Worm (Caenorhabditis elegans) whole organism, L1 larva: ENCODE results near the gene ceh-34.
A peak's percentile ranks its signal among the peaks of the same experiment; 100 is the strongest.

Experiments used
- C34B4.2 ChIP-seq: sonication (generic microtip); optimal IDR thresholded peaks from 2 replicates; lab custom pipeline; 2017; ENCODE audit warnings: mild to moderate bottlenecking, missing genetic modification characterization, missing compliant biosample characterization
- blmp-1 ChIP-seq: fragments of 150-350 bp; optimal IDR thresholded peaks from 2 replicates; lab custom pipeline; 2014; ENCODE audit warnings: missing biosample characterization, missing genetic modification characterization
- ceh-82 ChIP-seq, 3 experiments: fragments of 150-350 bp in 1 of 3; sonication (generic microtip) in 2 of 3; optimal IDR thresholded peaks; 2 replicates each; lab custom pipeline; 2014 to 2017; ENCODE audit warnings: missing biosample characterization in 3 of 3, missing genetic modification characterization in 3 of 3
- ceh-90 ChIP-seq: sonication (generic microtip); optimal IDR thresholded peaks from 2 replicates; lab custom pipeline; 2016; ENCODE audit warnings: missing genetic modification characterization, missing compliant biosample characterization
- ces-1 ChIP-seq: fragments of 150-350 bp; optimal IDR thresholded peaks from 2 replicates; lab custom pipeline; 2014; ENCODE audit warnings: missing biosample characterization, missing genetic modification reagents, missing genetic modification characterization
- efl-3 ChIP-seq: fragments of 200-800 bp; sonication (Bioruptor generic); optimal IDR thresholded peaks from 2 replicates; lab custom pipeline; 2018; ENCODE audit warnings: mild to moderate bottlenecking, missing genetic modification characterization, missing compliant biosample characterization
- egl-27 ChIP-seq, 2 experiments: fragments of 150-350 bp in 1 of 2; sonication (generic microtip); optimal IDR thresholded peaks; 3 replicates each; lab custom pipeline; 2017 to 2018; ENCODE audit warnings: missing biosample characterization in 2 of 2, missing genetic modification characterization in 2 of 2, missing genetic modification reagents in 2 of 2
- elt-2 ChIP-seq: sonication (generic microtip); optimal IDR thresholded peaks from 2 replicates; lab custom pipeline; 2016; ENCODE audit warnings: missing genetic modification characterization, mild to moderate bottlenecking, inconsistent platforms, missing compliant biosample characterization, missing genetic modification reagents
- elt-3 ChIP-seq, 6 experiments: fragments of 150-350 bp in 1 of 6; sonication (generic microtip); optimal IDR thresholded peaks; 2 replicates each; lab custom pipeline; 2017 to 2018; ENCODE audit warnings: missing biosample characterization in 6 of 6, missing genetic modification characterization in 6 of 6, inconsistent platforms in 1 of 6
- ets-5 ChIP-seq: fragments of 200-800 bp; sonication (Bioruptor generic); IDR thresholded peaks from 2 replicates; pipeline ENCODE4 v1.3.6; 2022; ENCODE audit warnings: missing genetic modification characterization, missing compliant biosample characterization
- fkh-10 ChIP-seq: sonication (generic microtip); optimal IDR thresholded peaks from 2 replicates; lab custom pipeline; 2017; ENCODE audit warnings: missing biosample characterization, missing genetic modification reagents, missing genetic modification characterization
- fkh-8 ChIP-seq: sonication (generic microtip); optimal IDR thresholded peaks from 2 replicates; lab custom pipeline; 2016; ENCODE audit warnings: mild to moderate bottlenecking, missing genetic modification characterization, missing compliant biosample characterization
- jun-1 ChIP-seq: fragments of 150-350 bp; optimal IDR thresholded peaks from 2 replicates; lab custom pipeline; 2014; ENCODE audit warnings: missing biosample characterization, missing genetic modification reagents, missing genetic modification characterization
- lin-35 ChIP-seq, 2 experiments: fragments of 150-350 bp; optimal IDR thresholded peaks; 2 replicates each; lab custom pipeline; 2014; ENCODE audit warnings: missing biosample characterization in 2 of 2, missing genetic modification characterization in 2 of 2, missing genetic modification reagents in 2 of 2
- lsy-2 ChIP-seq, 2 experiments: fragments of 150-350 bp; optimal IDR thresholded peaks; 2 replicates each; lab custom pipeline; 2014; ENCODE audit warnings: missing biosample characterization in 2 of 2, missing genetic modification characterization in 2 of 2
- nhr-12 ChIP-seq: sonication (generic microtip); optimal IDR thresholded peaks from 2 replicates; lab custom pipeline; 2017; ENCODE audit warnings: missing biosample characterization, missing genetic modification characterization
- nhr-19 ChIP-seq: fragments of 200-800 bp; sonication (Bioruptor generic); conservative IDR thresholded peaks from 2 replicates; pipeline ENCODE4 v1.3.6; 2022; ENCODE audit warnings: missing genetic modification characterization, missing compliant biosample characterization
- nhr-28 ChIP-seq: fragments of 150-350 bp; optimal IDR thresholded peaks from 2 replicates; lab custom pipeline; 2014; ENCODE audit warnings: missing biosample characterization, missing genetic modification characterization
- nhr-77 ChIP-seq: fragments of 150-350 bp; optimal IDR thresholded peaks from 2 replicates; lab custom pipeline; 2014; ENCODE audit warnings: missing biosample characterization, missing genetic modification characterization
- nhr-84 ChIP-seq: sonication (generic microtip); optimal IDR thresholded peaks from 2 replicates; lab custom pipeline; 2017; ENCODE audit warnings: missing biosample characterization, missing genetic modification characterization
- nhr-90 ChIP-seq: sonication (generic microtip); optimal IDR thresholded peaks from 2 replicates; lab custom pipeline; 2016; ENCODE audit warnings: mild to moderate bottlenecking, missing genetic modification characterization, missing compliant biosample characterization; ENCODE audit not compliant: poor library complexity
- snu-23 ChIP-seq: sonication (generic microtip); optimal IDR thresholded peaks from 2 replicates; lab custom pipeline; 2016; ENCODE audit warnings: missing genetic modification characterization, missing compliant biosample characterization
- sup-37 ChIP-seq: fragments of 200-800 bp; sonication (Bioruptor generic); optimal IDR thresholded peaks from 2 replicates; lab custom pipeline; 2018; ENCODE audit warnings: mild to moderate bottlenecking, missing genetic modification characterization, missing compliant biosample characterization
- tbx-2 ChIP-seq: sonication (generic microtip); optimal IDR thresholded peaks from 2 replicates; lab custom pipeline; 2016; ENCODE audit warnings: missing genetic modification characterization, missing compliant biosample characterization
- unc-130 ChIP-seq: fragments of 150-350 bp; optimal IDR thresholded peaks from 2 replicates; lab custom pipeline; 2017; ENCODE audit warnings: missing biosample characterization, missing genetic modification characterization, inconsistent platforms
- unc-62 ChIP-seq: fragments of 150-350 bp; optimal IDR thresholded peaks from 2 replicates; lab custom pipeline; 2014; ENCODE audit warnings: missing biosample characterization, missing genetic modification reagents, missing genetic modification characterization
- unc-86 ChIP-seq: sonication (generic microtip); optimal IDR thresholded peaks from 2 replicates; lab custom pipeline; 2016; ENCODE audit warnings: missing genetic modification characterization, missing compliant biosample characterization
- ztf-11 ChIP-seq, 2 experiments: sonication (generic microtip); optimal IDR thresholded peaks; 2 replicates each; lab custom pipeline; 2016 to 2017; ENCODE audit warnings: missing genetic modification characterization in 2 of 2, missing biosample characterization in 1 of 2, missing compliant biosample characterization in 1 of 2

The ceh-34 gene

DNA sequence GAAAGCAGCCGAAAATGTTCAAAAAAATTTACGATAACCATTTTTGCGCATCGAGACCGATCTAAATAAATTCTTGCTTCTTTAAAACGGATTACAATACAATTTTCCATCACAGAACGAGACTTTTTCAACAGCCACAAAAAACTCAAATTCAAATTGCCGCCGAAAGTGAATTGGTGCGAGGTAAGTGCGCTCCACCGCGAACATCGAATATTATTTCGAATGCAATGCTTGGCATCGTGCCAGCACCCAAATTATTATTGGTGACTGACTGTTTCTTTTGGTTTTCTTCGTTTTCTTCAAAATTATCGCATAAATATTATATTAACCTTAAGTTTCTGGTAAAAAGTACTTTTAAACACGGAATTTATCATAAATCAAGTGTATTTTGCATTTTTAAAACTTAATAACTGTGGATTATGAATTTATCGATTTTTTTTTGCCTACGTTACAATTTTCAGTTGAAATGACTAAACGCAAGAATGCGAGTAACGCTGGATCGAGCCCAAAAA lies 50.3 kb downstream of the ceh-34 start, which contains the start of gene penr-1 (continued):
- TF ChIP-seq elt-2 (tag; lab: Kevin White, UChicago) (peak; percentile 3), tbx-2 (tag; lab: Kevin White, UChicago) (peak; percentile 59), nhr-12 (tag; lab: Kevin White, UChicago) (no peak), blmp-1 (tag; lab: Kevin White, UChicago) (peak; percentile 33), lsy-2 (tag; optimal IDR thresholded peaks at IDR 0.05; lab: Kevin White, UChicago) (peak; percentile 51 to 74), ceh-82 (tag; optimal IDR thresholded peaks at IDR 0.05; lab: Kevin White, UChicago) (peak in 1 of 3 experiments; percentile 42), lin-35 (GFP tag; optimal IDR thresholded peaks at IDR 0.05; lab: Kevin White, UChicago) (peak; percentile 96 to 98), unc-86 (tag; lab: Kevin White, UChicago) (peak; percentile 35), nhr-19 (GFP tag; lab: Robert Waterston, UW) (peak; percentile 57), ces-1 (GFP tag; lab: Kevin White, UChicago) (no peak), unc-62 (GFP tag; lab: Kevin White, UChicago) (no peak), elt-3 (tag; optimal IDR thresholded peaks at IDR 0.05; lab: Kevin White, UChicago) (peak in 2 of 6 experiments; percentile 2 to 43), nhr-84 (no peak), C34B4.2 (tag; lab: Kevin White, UChicago) (no peak), jun-1 (tag; lab: Kevin White, UChicago) (peak; percentile 23), fkh-8 (peak; percentile 18), fkh-10 (GFP tag; lab: Kevin White, UChicago) (peak; percentile 6), sup-37 (GFP tag; lab: Kevin White, UChicago) (no peak), nhr-90 (tag; lab: Kevin White, UChicago) (peak; percentile 34), egl-27 (tag; optimal IDR thresholded peaks at IDR 0.05; lab: Kevin White, UChicago) (no peak), nhr-77 (tag; lab: Kevin White, UChicago) (peak; percentile 42), unc-130 (tag; lab: Kevin White, UChicago) (peak; percentile 69), ztf-11 (tag; optimal IDR thresholded peaks at IDR 0.05; lab: Kevin White, UChicago) (no peak), ceh-90 (tag; lab: Kevin White, UChicago) (no peak), snu-23 (GFP tag; lab: Kevin White, UChicago) (peak; percentile 71)
- TF ChIP-seq, all 84 proteins: peak for 40

- TF ChIP-seq ets-5 (GFP tag; lab: Robert Waterston, UW) (no peak), efl-3 (GFP tag; lab: Kevin White, UChicago) (no peak), unc-130 (tag; lab: Kevin White, UChicago) (no peak), nhr-28 (tag; lab: Kevin White, UChicago) (no peak)
Observed at ce11 chrV:5265581-5265980, 53.8 kb downstream of the ceh-34 start, which contains the start of the genes srt-69 and B0238.12. Gene srt-69, minus strand, starts transcription at chrV:5265681. Gene B0238.12, plus strand, starts transcription at chrV:5265844.
